Fruit fly (Drosophila melanogaster) Kc167 (cell line): ENCODE data around the gene Lsp1gamma.

ENCODE experiments used
- Myc ChIP-seq: fragments of >200 bp; optimal IDR thresholded peaks from 2 replicates; lab custom pipeline; 2017; ENCODE audit warnings: missing external identifiers
- Sin3A ChIP-seq: fragments of >200 bp; optimal IDR thresholded peaks from 2 replicates; lab custom pipeline; 2018; ENCODE audit warnings: missing external identifiers
- h ChIP-seq: fragments of >200 bp; optimal IDR thresholded peaks from 3 replicates; lab custom pipeline; 2018; ENCODE audit warnings: missing external identifiers
- insv ChIP-seq: fragments of >200 bp; optimal IDR thresholded peaks from 3 replicates; lab custom pipeline; 2018; ENCODE audit warnings: missing external identifiers
- psq ChIP-seq: fragments of >200 bp; optimal IDR thresholded peaks from 2 replicates; lab custom pipeline; 2017; ENCODE audit warnings: missing external identifiers
- ttk ChIP-seq: sonication (Bioruptor generic); optimal IDR thresholded peaks from 2 replicates; lab custom pipeline; 2017; ENCODE audit warnings: missing external identifiers

Lsp1gamma gene

dm6 chr3L:66063-66462 lies at the start of gene Lsp1gamma:
Gene Lsp1gamma (plus strand): TSS chr3L:66430.
- TF ChIP-seq insv (lab: Kevin White, UChicago), result no peak
- TF ChIP-seq Myc (lab: Kevin White, UChicago), result no peak
- no peak for TF ChIP-seq psq
- TF ChIP-seq h (lab: Kevin White, UChicago), result no peak
- TF ChIP-seq ttk, result no peak
- TF ChIP-seq Sin3A, result no peak

- TF ChIP-seq Myc (lab: Kevin White, UChicago), result no peak
- no peak for TF ChIP-seq Sin3A
- TF ChIP-seq psq, result no peak
- TF ChIP-seq insv (lab: Kevin White, UChicago), result no peak
- no peak for TF ChIP-seq ttk
- no peak for TF ChIP-seq h (lab: Kevin White, UChicago)
Observed at dm6 chr3L:22069-22468, 44.2 kb upstream of the Lsp1gamma start, which contains the start of gene mthl8. Gene mthl8 (plus strand): TSS chr3L:22428.

- TF ChIP-seq insv (lab: Kevin White, UChicago) (no peak), ttk (no peak), Sin3A (no peak), psq (no peak), Myc (lab: Kevin White, UChicago) (no peak), h (lab: Kevin White, UChicago) (no peak)
Observed at dm6 chr3L:25950-26349, 40.3 kb upstream of the Lsp1gamma start.

dm6 chr3L:26690-27271 lies 39.4 kb upstream of the Lsp1gamma start:
- no peak for TF ChIP-seq Myc (lab: Kevin White, UChicago)
- no peak for TF ChIP-seq h (lab: Kevin White, UChicago)
- TF ChIP-seq insv (lab: Kevin White, UChicago), result no peak
- no peak for TF ChIP-seq Sin3A
- TF ChIP-seq psq, result no peak
- no peak for TF ChIP-seq ttk

dm6 chr3L:29658-30262 lies 36.5 kb upstream of the Lsp1gamma start:
- TF ChIP-seq ttk (no peak), Sin3A (no peak), insv (lab: Kevin White, UChicago) (no peak)

- no peak for TF ChIP-seq ttk
- no peak for TF ChIP-seq h (lab: Kevin White, UChicago)
- TF ChIP-seq Sin3A, result no peak
- TF ChIP-seq Myc (lab: Kevin White, UChicago), result no peak
- no peak for TF ChIP-seq psq
- TF ChIP-seq insv (lab: Kevin White, UChicago), result no peak
Observed at dm6 chr3L:34650-35049, 31.6 kb upstream of the Lsp1gamma start.

- no peak for TF ChIP-seq Myc (lab: Kevin White, UChicago)
- no peak for TF ChIP-seq psq
Observed at dm6 chr3L:37965-38364, 28.3 kb upstream of the Lsp1gamma start.

dm6 chr3L:40147-40875 lies 25.9 kb upstream of the Lsp1gamma start:
- TF ChIP-seq ttk (no peak), Myc (lab: Kevin White, UChicago) (no peak), Sin3A (no peak), h (lab: Kevin White, UChicago) (no peak), insv (lab: Kevin White, UChicago) (no peak), psq (no peak)

dm6 chr3L:41386-42046 lies 24.7 kb upstream of the Lsp1gamma start:
- TF ChIP-seq ttk (no peak), psq (no peak), h (lab: Kevin White, UChicago) (no peak), insv (lab: Kevin White, UChicago) (no peak), Sin3A (no peak), Myc (lab: Kevin White, UChicago) (no peak)

dm6 chr3L:47635-48177 lies 18.5 kb upstream of the Lsp1gamma start:
- TF ChIP-seq psq (no peak), Sin3A (no peak), insv (lab: Kevin White, UChicago) (no peak), ttk (no peak), h (lab: Kevin White, UChicago) (no peak), Myc (lab: Kevin White, UChicago) (no peak)

- TF ChIP-seq h (lab: Kevin White, UChicago) (no peak), insv (lab: Kevin White, UChicago) (no peak), Sin3A (no peak), psq (no peak), ttk (no peak), Myc (lab: Kevin White, UChicago) (no peak)
Observed at dm6 chr3L:49732-50131, 16.5 kb upstream of the Lsp1gamma start.

dm6 chr3L:50834-51233 lies 15.4 kb upstream of the Lsp1gamma start:
- TF ChIP-seq ttk (no peak), Myc (lab: Kevin White, UChicago) (no peak), psq (no peak), Sin3A (no peak), insv (lab: Kevin White, UChicago) (no peak), h (lab: Kevin White, UChicago) (no peak)
